Worm (Caenorhabditis elegans): ENCODE data around the gene R05G6.10.

DNA sequence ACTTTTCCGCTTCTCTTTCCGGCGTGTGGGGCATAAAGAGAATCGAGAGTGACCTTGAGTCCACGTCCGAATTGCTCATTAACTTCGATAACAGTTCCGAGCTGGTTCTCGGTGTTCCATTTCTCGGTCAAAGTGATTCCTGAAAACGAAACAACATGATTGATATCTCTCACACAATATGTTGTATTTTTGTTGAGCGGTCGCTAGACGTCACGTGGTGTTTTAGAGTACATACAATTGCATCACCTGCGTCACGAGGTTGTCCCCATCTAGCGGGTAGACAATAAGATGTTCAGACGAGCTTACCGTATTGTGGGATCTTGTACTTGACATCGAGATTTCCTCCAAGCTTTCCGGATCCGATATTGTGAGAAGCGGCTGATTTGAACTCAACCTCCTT, 35.0 kb downstream of the R05G6.10 start:
- TF ChIP-seq elt-3 (tag; optimal IDR thresholded peaks at IDR 0.05) (no peak), lsy-2 (tag; optimal IDR thresholded peaks at IDR 0.05) (peak in 1 of 2 experiments; percentile 61), nhr-237 (tag; optimal IDR thresholded peaks at IDR 0.05) (no peak), unc-62 (GFP tag; optimal IDR thresholded peaks at IDR 0.05) (no peak), ZK546.5 (tag; optimal IDR thresholded peaks at IDR 0.05) (no peak)
